Worm (Caenorhabditis elegans): ENCODE data around the gene fbxa-142.

Gene fbxa-142

DNA sequence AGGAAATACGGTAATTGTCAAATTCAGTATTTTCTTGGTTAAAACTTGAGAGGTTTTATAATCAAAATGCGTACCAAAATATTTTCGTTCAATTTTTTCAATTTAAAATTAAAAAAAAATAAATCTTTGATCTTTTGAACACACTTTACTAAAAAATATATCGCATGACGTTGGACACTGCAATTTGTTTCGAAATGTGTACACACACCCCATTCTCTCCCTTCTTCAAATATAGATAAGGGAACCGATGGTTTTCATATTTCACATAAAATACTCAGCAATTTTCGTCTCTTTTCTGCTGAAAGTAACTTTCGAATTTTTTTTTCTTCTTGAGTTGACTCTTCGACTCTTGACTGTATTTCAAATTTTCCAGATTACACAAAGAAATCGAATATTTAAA lies 9.7 kb downstream of the fbxa-142 start:
- TF ChIP-seq flt-1 (GFP tag; IDR thresholded peaks at IDR 0.05) (no peak), ref-1 (GFP tag; conservative IDR thresholded peaks at IDR 0.05) (no peak), med-1 (GFP tag; optimal IDR thresholded peaks at IDR 0.05; ENCODE audit: insufficient read depth) (no peak), klf-2 (GFP tag; conservative IDR thresholded peaks at IDR 0.05) (no peak), cog-1 (tag; optimal IDR thresholded peaks at IDR 0.05) (no peak)

DNA sequence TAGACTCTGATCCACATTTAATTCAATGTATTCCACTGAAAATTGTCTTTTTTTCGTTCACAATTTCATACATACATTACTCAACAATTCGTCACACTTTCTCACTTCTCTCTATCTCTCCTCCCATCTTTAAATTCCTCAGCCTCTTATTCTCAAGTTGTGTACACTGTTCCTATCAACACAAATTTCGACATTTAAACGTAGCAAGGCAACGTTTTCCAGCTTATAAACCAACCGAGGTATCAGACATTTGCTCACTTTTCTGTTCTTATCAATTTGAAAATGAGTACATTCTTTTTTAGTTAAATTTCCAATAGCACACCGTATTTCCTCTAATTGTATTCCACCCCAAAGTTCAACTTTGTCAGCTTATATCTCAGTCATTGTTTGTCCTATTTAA lies 10.2 kb downstream of the fbxa-142 start, which contains the start of gene skr-3:
TSS of gene skr-3 (plus strand) at position 163 of the 400 bp plus-strand sequence.
- TF ChIP-seq cog-1 (tag; optimal IDR thresholded peaks at IDR 0.05) = no peak
- no peak for TF ChIP-seq flt-1 (GFP tag; IDR thresholded peaks at IDR 0.05)
- TF ChIP-seq tab-1 (GFP tag; IDR thresholded peaks at IDR 0.05) = no peak
- TF ChIP-seq med-1 (GFP tag; optimal IDR thresholded peaks at IDR 0.05; ENCODE audit: insufficient read depth) = no peak
- no peak for TF ChIP-seq ztf-23 (GFP tag; IDR thresholded peaks at IDR 0.05)
- no peak for TF ChIP-seq T22C8.4 (GFP tag; IDR thresholded peaks at IDR 0.05)
- TF ChIP-seq ref-1 (GFP tag; conservative IDR thresholded peaks at IDR 0.05) = no peak
- no peak for TF ChIP-seq klf-2 (GFP tag; conservative IDR thresholded peaks at IDR 0.05)
- TF ChIP-seq ztf-29 (GFP tag; IDR thresholded peaks at IDR 0.05) = no peak

DNA sequence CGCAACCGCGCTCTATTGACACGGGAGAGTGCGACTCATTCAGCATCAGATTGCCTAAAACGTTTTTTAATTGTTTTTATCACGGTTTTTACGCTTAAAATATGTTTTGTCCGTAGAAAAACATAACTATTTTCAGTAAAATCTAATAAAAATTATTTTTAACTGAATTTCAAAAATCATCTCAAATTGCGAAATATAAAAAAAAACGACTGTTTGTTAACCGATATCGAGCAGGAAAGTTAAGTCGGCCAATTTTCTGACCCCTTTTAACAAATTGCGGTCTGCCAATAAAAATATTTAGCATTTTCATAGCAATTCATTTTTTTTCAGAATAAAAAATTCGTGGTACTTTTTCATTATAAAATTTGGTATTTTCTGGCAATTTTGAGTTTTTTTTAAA lies 10.7 kb downstream of the fbxa-142 start:
- TF ChIP-seq ref-1 (GFP tag; conservative IDR thresholded peaks at IDR 0.05) = no peak
- TF ChIP-seq med-1 (GFP tag; optimal IDR thresholded peaks at IDR 0.05; ENCODE audit: insufficient read depth) = no peak
- no peak for TF ChIP-seq cog-1 (tag; optimal IDR thresholded peaks at IDR 0.05)
- no peak for TF ChIP-seq flt-1 (GFP tag; IDR thresholded peaks at IDR 0.05)
- TF ChIP-seq ztf-29 (GFP tag; IDR thresholded peaks at IDR 0.05) = no peak
- no peak for TF ChIP-seq tab-1 (GFP tag; IDR thresholded peaks at IDR 0.05)
- TF ChIP-seq ztf-23 (GFP tag; IDR thresholded peaks at IDR 0.05) = no peak
- no peak for TF ChIP-seq T22C8.4 (GFP tag; IDR thresholded peaks at IDR 0.05)
- no peak for TF ChIP-seq klf-2 (GFP tag; conservative IDR thresholded peaks at IDR 0.05)

DNA sequence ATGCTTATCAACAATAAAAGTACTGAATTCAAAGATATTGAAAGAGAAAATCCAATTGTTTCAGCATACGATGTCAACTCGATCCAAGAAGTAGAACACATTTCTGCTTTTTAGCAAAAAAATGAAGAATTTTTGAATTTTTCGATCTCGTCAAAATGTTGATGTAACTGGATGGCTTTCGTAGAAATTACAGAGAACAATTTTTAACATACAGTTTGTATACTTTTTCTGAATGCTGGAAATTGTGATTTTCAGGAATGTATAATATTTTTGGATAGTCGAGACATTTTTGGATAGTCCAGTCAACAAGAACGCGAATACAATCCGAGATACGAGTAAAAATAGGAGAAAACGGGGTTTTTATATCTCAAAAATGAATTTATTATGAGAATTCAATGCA lies 12.5 kb downstream of the fbxa-142 start, which contains the start of gene str-103:
TSS of gene str-103 (minus strand) at position 101 of the 400 bp plus-strand sequence.
- no peak for TF ChIP-seq cog-1 (tag; optimal IDR thresholded peaks at IDR 0.05)
- TF ChIP-seq tab-1 (GFP tag; IDR thresholded peaks at IDR 0.05) = no peak

DNA sequence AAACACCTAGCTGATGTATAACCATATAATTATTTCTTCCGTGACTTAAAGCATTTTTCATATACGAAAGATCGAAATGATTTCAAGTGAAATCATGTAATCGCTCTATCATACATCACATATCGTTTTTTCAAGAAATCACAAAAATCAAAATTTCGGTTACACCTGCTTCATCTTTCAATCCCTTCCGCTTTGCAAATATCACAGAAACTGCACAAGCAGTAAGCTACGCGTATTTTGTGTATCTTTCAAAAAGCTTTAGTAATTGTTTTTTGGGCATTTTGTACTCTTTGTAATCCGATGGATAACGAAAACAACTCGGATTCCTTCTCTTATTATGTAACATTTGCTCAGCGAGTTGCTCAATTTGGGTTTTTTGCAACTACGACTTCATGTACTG lies 15.8 kb downstream of the fbxa-142 start, which contains the start of gene str-25:
TSS of gene str-25 (plus strand) at position 301 of the 400 bp plus-strand sequence.
- TF ChIP-seq ref-1 (GFP tag; conservative IDR thresholded peaks at IDR 0.05) (no peak), flt-1 (GFP tag; IDR thresholded peaks at IDR 0.05) (no peak), klf-2 (GFP tag; conservative IDR thresholded peaks at IDR 0.05) (no peak), tab-1 (GFP tag; IDR thresholded peaks at IDR 0.05) (no peak), med-1 (GFP tag; optimal IDR thresholded peaks at IDR 0.05; ENCODE audit: insufficient read depth) (no peak), cog-1 (tag; optimal IDR thresholded peaks at IDR 0.05) (no peak), ztf-23 (GFP tag; IDR thresholded peaks at IDR 0.05) (no peak), ztf-29 (GFP tag; IDR thresholded peaks at IDR 0.05) (no peak), T22C8.4 (GFP tag; IDR thresholded peaks at IDR 0.05) (no peak)

DNA sequence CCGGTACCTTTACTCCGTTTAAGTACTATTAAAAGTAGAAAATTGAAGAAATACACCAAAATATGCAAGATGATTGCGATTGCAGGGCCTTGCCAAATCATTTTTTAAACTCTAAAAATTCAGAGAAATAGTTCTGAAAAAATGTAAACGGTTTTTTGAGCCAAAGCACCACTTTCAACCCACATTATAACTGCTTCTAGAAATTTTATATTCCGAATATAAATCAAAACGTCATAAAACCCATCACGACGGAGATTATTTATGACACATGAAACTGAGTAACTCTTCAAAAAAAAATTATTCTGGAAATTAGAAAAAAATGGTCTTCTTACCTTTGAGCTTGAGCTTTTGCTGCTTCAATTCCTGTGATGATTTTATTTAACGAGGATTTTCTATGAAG lies 16.9 kb downstream of the fbxa-142 start, which contains the start of gene srxa-16:
TSS of gene srxa-16 (minus strand) at position 101 of the 400 bp plus-strand sequence.
- TF ChIP-seq tab-1 (GFP tag; IDR thresholded peaks at IDR 0.05) = no peak

DNA sequence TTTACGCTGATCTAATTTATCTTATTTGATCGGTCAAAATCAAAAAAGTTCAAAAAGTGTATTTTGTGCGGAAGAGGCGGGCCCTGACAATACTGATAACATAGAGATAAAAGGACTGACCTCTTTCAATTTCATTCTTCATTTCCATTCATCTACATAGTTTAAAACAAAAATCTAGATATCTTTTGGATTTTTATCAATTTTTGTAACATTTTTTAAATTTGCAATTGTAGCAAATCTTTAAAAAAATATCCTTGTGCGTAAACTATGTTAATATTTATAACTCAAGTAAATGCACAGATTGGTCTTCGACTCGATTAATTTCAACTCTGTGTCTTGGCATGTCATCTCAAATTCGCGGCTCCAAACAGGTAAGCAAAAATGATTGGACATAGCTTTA lies 27.6 kb downstream of the fbxa-142 start, which contains the start of gene argk-1:
TSS of gene argk-1 (plus strand) at position 301 of the 400 bp plus-strand sequence.
- no peak for TF ChIP-seq med-1 (GFP tag; optimal IDR thresholded peaks at IDR 0.05; ENCODE audit: insufficient read depth)
- TF ChIP-seq flt-1 (GFP tag; IDR thresholded peaks at IDR 0.05) = no peak
- no peak for TF ChIP-seq ztf-29 (GFP tag; IDR thresholded peaks at IDR 0.05)
- TF ChIP-seq T22C8.4 (GFP tag; IDR thresholded peaks at IDR 0.05) = no peak
- TF ChIP-seq ref-1 (GFP tag; conservative IDR thresholded peaks at IDR 0.05) = no peak
- TF ChIP-seq klf-2 (GFP tag; conservative IDR thresholded peaks at IDR 0.05) = no peak
- no peak for TF ChIP-seq cog-1 (tag; optimal IDR thresholded peaks at IDR 0.05)
- TF ChIP-seq ztf-23 (GFP tag; IDR thresholded peaks at IDR 0.05) = no peak
- TF ChIP-seq tab-1 (GFP tag; IDR thresholded peaks at IDR 0.05) = no peak

DNA sequence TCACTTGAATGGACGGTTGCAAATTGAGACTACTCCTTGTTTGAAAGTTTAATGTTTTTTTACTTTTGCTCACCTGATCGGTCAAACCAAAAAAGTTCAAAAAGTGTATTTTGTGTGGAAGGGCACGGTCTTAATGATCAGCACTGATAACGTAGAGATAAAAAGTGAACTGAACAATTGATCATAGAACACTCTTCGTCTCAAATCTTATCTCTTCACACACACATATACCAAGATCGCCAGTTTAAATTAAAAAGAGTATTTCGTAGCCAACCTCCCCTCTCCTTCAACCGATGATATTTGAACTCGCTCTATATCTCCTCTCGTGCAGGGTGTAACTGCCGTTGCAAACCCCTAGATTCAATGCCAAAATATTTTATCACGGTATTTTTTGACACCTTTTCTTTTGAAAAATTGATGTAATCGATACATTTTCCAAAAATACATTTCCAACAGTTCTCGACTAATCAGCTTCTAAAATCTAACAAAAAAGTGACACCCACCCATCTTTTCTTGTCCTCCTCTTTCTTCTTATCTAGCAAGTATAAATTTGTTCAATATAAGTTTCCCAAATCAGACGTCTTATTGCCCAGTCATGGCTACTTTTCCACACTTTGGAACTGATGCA lies 30.9 kb downstream of the fbxa-142 start, which contains the start of gene cth-1:
TSS of gene cth-1 (plus strand) at position 578 of the 628 bp plus-strand sequence.
- TF ChIP-seq ztf-23 (GFP tag; IDR thresholded peaks at IDR 0.05) (no peak), tab-1 (GFP tag; IDR thresholded peaks at IDR 0.05) (no peak)

DNA sequence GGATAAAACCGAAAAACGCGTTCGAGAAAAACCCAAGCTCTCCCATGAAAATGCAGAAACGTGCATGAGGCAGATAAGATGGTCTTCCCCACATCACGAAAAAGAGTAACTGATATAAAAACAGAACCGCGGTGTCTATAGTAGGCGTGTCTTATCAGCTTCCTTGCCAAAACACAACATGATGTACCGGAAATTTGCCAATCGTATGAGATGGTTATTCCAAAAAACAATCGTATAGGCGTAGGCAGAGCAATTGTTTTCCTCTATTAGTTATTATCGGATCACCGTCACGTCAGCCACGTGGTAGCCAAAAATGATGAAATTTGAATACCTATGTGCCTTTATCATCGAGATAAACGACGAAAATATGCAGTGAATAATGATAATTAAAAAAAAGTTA lies 31.7 kb downstream of the fbxa-142 start, which contains the start of gene str-7:
TSS of gene str-7 (minus strand) at position 101 of the 400 bp plus-strand sequence.
- TF ChIP-seq T22C8.4 (GFP tag; IDR thresholded peaks at IDR 0.05) (no peak), tab-1 (GFP tag; IDR thresholded peaks at IDR 0.05) (no peak), ztf-23 (GFP tag; IDR thresholded peaks at IDR 0.05) (no peak), flt-1 (GFP tag; IDR thresholded peaks at IDR 0.05) (no peak), ref-1 (GFP tag; conservative IDR thresholded peaks at IDR 0.05) (no peak), ztf-29 (GFP tag; IDR thresholded peaks at IDR 0.05) (no peak), klf-2 (GFP tag; conservative IDR thresholded peaks at IDR 0.05) (no peak), med-1 (GFP tag; optimal IDR thresholded peaks at IDR 0.05; ENCODE audit: insufficient read depth) (no peak), cog-1 (tag; optimal IDR thresholded peaks at IDR 0.05) (no peak)

DNA sequence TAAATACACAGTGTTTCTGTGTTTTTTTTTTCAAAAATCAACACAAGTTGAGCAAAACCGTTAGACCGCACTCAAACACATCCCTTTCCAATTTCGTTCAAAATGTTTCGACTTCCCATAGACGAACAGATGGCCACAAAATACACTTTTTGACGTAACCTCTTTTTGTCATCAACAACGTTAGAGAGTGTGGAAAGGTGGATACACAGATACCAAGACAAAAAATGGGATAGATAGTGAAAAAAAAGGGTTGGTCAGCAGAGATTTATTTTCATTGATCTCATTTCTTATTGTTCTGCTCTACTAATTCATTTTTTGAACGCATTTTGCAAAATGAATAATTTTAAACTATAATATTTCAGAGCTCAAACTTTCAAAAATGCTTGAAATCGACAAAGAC lies 36.3 kb downstream of the fbxa-142 start:
- no peak for TF ChIP-seq cog-1 (tag; optimal IDR thresholded peaks at IDR 0.05)
- TF ChIP-seq T22C8.4 (GFP tag; IDR thresholded peaks at IDR 0.05) = no peak
- no peak for TF ChIP-seq flt-1 (GFP tag; IDR thresholded peaks at IDR 0.05)
- TF ChIP-seq klf-2 (GFP tag; conservative IDR thresholded peaks at IDR 0.05) = no peak
- no peak for TF ChIP-seq ztf-23 (GFP tag; IDR thresholded peaks at IDR 0.05)
- TF ChIP-seq ztf-29 (GFP tag; IDR thresholded peaks at IDR 0.05) = no peak

All from whole organism, midembryonic.